Worm (Caenorhabditis elegans) whole organism, L3 larva: Measurements from ENCODE around the gene F39D8.3.

ENCODE experiments used
- R02D3.7 ChIP-seq: fragments of 150-350 bp; optimal IDR thresholded peaks from 2 replicates; lab custom pipeline; 2014; ENCODE audit warnings: missing biosample characterization, missing genetic modification characterization
- ceh-16 ChIP-seq: sonication (generic microtip); optimal IDR thresholded peaks from 2 replicates; lab custom pipeline; 2017; ENCODE audit warnings: missing biosample characterization, missing genetic modification characterization
- ceh-28 ChIP-seq: fragments of 150-350 bp; optimal IDR thresholded peaks from 2 replicates; lab custom pipeline; 2014; ENCODE audit warnings: missing biosample characterization, missing genetic modification reagents, missing genetic modification characterization
- ceh-9 ChIP-seq: sonication (generic microtip); optimal IDR thresholded peaks from 2 replicates; lab custom pipeline; 2018; ENCODE audit warnings: missing biosample characterization, missing genetic modification characterization
- daf-12 ChIP-seq: fragments of 150-350 bp; optimal IDR thresholded peaks from 2 replicates; lab custom pipeline; 2014; ENCODE audit warnings: missing biosample characterization, missing genetic modification reagents, missing genetic modification characterization
- egl-27 ChIP-seq: sonication (generic microtip); optimal IDR thresholded peaks from 4 replicates; lab custom pipeline; 2017; ENCODE audit warnings: missing biosample characterization, missing genetic modification reagents, missing genetic modification characterization
- elt-1 ChIP-seq: fragments of 150-350 bp; optimal IDR thresholded peaks from 2 replicates; lab custom pipeline; 2014; ENCODE audit warnings: missing biosample characterization, missing genetic modification characterization
- elt-3 ChIP-seq, 3 experiments: fragments of 150-350 bp in 1 of 3; sonication (generic microtip) in 2 of 3; optimal IDR thresholded peaks; 2 replicates in 2 of 3; 4 replicates in 1 of 3; lab custom pipeline; 2014 to 2017; ENCODE audit warnings: missing biosample characterization in 3 of 3, missing genetic modification characterization in 3 of 3
- eor-1 ChIP-seq, 2 experiments: fragments of 150-350 bp; optimal IDR thresholded peaks; 2 replicates each; lab custom pipeline; 2014 to 2018; ENCODE audit warnings: missing biosample characterization in 2 of 2, missing genetic modification characterization in 2 of 2
- fkh-2 ChIP-seq: fragments of 150-350 bp; optimal IDR thresholded peaks from 2 replicates; lab custom pipeline; 2014; ENCODE audit warnings: missing biosample characterization, missing genetic modification reagents, missing genetic modification characterization
- lsy-12 ChIP-seq: sonication (generic microtip); optimal IDR thresholded peaks from 2 replicates; lab custom pipeline; 2016; ENCODE audit warnings: mild to moderate bottlenecking, missing genetic modification characterization, missing compliant biosample characterization
- nfya-1 ChIP-seq: sonication (generic microtip); optimal IDR thresholded peaks from 2 replicates; lab custom pipeline; 2017; ENCODE audit warnings: missing genetic modification characterization, mild to moderate bottlenecking, missing compliant biosample characterization, antibody characterized with exemption, moderate library complexity; ENCODE audit not compliant: insufficient read depth
- nhr-25 ChIP-seq: sonication (generic microtip); optimal IDR thresholded peaks from 2 replicates; lab custom pipeline; 2017; ENCODE audit warnings: missing biosample characterization, missing genetic modification characterization
- nhr-28 ChIP-seq: fragments of 150-350 bp; optimal IDR thresholded peaks from 2 replicates; lab custom pipeline; 2014; ENCODE audit warnings: missing biosample characterization, missing genetic modification characterization
- pha-4 ChIP-seq: fragments of 150-350 bp; optimal IDR thresholded peaks from 2 replicates; lab custom pipeline; 2014; ENCODE audit warnings: missing biosample characterization, missing genetic modification reagents, missing genetic modification characterization
- sea-2 ChIP-seq: fragments of 150-350 bp; sonication (generic microtip); optimal IDR thresholded peaks from 4 replicates; lab custom pipeline; 2014; ENCODE audit warnings: missing biosample characterization, missing genetic modification reagents, missing genetic modification characterization
- snpc-4 ChIP-seq: fragments of 150-350 bp; optimal IDR thresholded peaks from 2 replicates; lab custom pipeline; 2014; ENCODE audit warnings: missing biosample characterization, missing genetic modification characterization
- unc-62 ChIP-seq: fragments of 150-350 bp; sonication (generic microtip); optimal IDR thresholded peaks from 4 replicates; lab custom pipeline; 2014; ENCODE audit warnings: missing biosample characterization, missing genetic modification reagents, missing genetic modification characterization
- zag-1 ChIP-seq: fragments of 150-350 bp; optimal IDR thresholded peaks from 2 replicates; lab custom pipeline; 2014; ENCODE audit warnings: missing biosample characterization, missing genetic modification characterization
- ztf-11 ChIP-seq: fragments of 150-350 bp; optimal IDR thresholded peaks from 2 replicates; lab custom pipeline; 2014; ENCODE audit warnings: missing biosample characterization, missing genetic modification characterization

The F39D8.3 gene

DNA sequence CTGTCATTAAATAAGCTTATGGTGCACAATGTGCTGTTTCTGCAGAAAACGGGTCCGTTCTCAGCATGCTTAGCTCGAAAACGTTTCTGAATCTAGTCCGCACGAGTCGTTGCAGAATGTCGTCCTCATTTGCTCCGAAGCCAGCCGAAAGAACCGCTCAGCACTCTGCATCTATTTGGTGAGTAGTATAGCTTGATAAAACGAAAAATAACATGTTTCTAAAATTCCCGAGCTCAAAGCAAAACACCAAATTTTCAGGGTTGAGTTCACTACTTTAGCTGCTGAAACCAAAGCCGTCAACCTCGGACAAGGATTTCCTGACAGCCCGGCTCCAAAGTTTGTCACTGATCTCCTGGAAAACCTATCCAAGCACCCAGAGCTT, 20.9 kb downstream of the F39D8.3 start, which contains the start of gene nkat-3:
TSS of gene nkat-3 (plus strand) at position 46 of the 382 bp plus-strand sequence.
- no peak for TF ChIP-seq fkh-2 (tag; lab: Kevin White, UChicago)
- no peak for TF ChIP-seq elt-3 (tag; optimal IDR thresholded peaks at IDR 0.05; lab: Kevin White, UChicago)

- TF ChIP-seq nfya-1: no peak
- TF ChIP-seq nhr-25 (tag; lab: Kevin White, UChicago): peak; percentile 15
- TF ChIP-seq ztf-11 (tag; lab: Kevin White, UChicago): no peak
Observed at ce11 chrX:15446292-15446794, 25.6 kb downstream of the F39D8.3 start, which contains the start of gene R03A10.5. Gene R03A10.5, plus strand, starts transcription at chrX:15446722.

DNA sequence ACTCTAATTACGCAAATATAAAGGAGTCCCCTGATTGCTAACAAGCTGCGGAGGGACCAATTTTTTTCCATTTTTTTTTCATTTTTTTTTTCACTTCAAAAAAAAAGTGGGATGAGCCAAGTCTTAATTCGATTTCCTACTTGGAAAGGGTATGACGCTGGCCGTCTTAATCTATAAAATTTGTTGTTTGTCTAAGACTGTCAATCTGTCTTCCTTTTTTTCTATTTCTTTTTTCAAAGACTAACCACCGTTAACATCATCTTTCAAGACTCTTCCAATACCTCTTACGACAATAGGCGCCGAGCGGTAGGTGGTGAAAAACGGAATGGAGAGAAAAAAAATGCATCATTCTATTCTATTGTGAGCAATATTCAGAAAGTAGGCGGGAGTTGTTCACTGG, 44.3 kb downstream of the F39D8.3 start:
- TF ChIP-seq ztf-11 (tag; lab: Kevin White, UChicago): no peak
- no peak for TF ChIP-seq zag-1 (tag; lab: Kevin White, UChicago)
- TF ChIP-seq snpc-4 (tag; lab: Kevin White, UChicago): no peak
- no peak for TF ChIP-seq eor-1 (tag; optimal IDR thresholded peaks at IDR 0.05; lab: Kevin White, UChicago)
- TF ChIP-seq pha-4 (tag; lab: Kevin White, UChicago): no peak
- TF ChIP-seq ceh-28 (tag; lab: Kevin White, UChicago): no peak

DNA sequence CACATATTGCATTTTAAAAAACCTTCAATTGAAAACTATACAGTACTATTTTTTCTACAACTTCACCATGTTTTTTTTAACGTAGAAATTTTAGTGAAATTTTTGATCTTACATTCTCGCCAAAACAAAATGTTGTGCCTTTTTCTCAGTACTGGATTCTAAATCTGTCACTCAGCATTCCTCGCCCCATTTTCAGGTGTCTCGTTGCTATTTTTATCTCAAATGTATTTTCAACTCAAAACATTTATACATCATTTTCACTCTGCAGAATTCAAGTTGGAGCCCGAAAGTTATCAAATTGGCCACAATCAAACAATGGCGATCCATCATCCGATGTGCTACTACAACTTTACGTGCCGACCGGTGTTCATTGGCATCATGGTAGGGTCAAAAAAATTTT, 45.3 kb downstream of the F39D8.3 start, which contains the start of gene sprr-1:
TSS of gene sprr-1 (plus strand) at position 269 of the 400 bp plus-strand sequence.
- TF ChIP-seq unc-62 (GFP tag; lab: Kevin White, UChicago) (no peak), zag-1 (tag; lab: Kevin White, UChicago) (no peak), daf-12 (no peak), R02D3.7 (tag; lab: Kevin White, UChicago) (no peak), ceh-9 (no peak), nhr-28 (tag; lab: Kevin White, UChicago) (no peak), lsy-12 (no peak), ceh-16 (tag; lab: Kevin White, UChicago) (no peak)

- TF ChIP-seq egl-27 (tag; lab: Kevin White, UChicago) (no peak), ceh-28 (tag; lab: Kevin White, UChicago) (no peak), nfya-1 (no peak)
- TF ChIP-seq, all 47 proteins: peak for 0
Observed at ce11 chrX:15468657-15469056, 47.9 kb downstream of the F39D8.3 start.

- TF ChIP-seq elt-1 (tag; lab: Kevin White, UChicago) (peak; percentile 98), sea-2 (GFP tag; lab: Kevin White, UChicago) (no peak), ceh-28 (tag; lab: Kevin White, UChicago) (no peak)
Observed at ce11 chrX:15469957-15470548, 49.3 kb downstream of the F39D8.3 start.
